Fruit fly (Drosophila melanogaster) whole organism, embryonic: Measurements from ENCODE around the gene CG10194.

ENCODE experiments used
- Adf1 ChIP-seq: fragments of 200-800 bp; sonication (Bioruptor generic); IDR thresholded peaks from 2 replicates; pipeline ENCODE4 v1.3.6; 2022; ENCODE audit warnings: missing biosample characterization, missing genetic modification characterization
- Asciz ChIP-seq: fragments of 200-800 bp; sonication (Bioruptor generic); optimal IDR thresholded peaks from 2 replicates; lab custom pipeline; 2017; ENCODE audit warnings: missing biosample characterization, mild to moderate bottlenecking, missing genetic modification characterization, missing genetic modification reagents
- Atf-2 ChIP-seq: fragments of 200-800 bp; sonication (Bioruptor generic); optimal IDR thresholded peaks from 2 replicates; lab custom pipeline; 2016; ENCODE audit warnings: missing biosample characterization, missing genetic modification characterization
- BEAF-32 ChIP-seq: fragments of 200-800 bp; sonication (Bioruptor generic); optimal IDR thresholded peaks from 3 replicates; lab custom pipeline; 2017; ENCODE audit warnings: missing biosample characterization, missing genetic modification characterization, mild to moderate bottlenecking, moderate library complexity, missing genetic modification reagents
- CG13287 ChIP-seq: fragments of 200-800 bp; sonication (Bioruptor generic); IDR thresholded peaks from 2 replicates; pipeline ENCODE4 v1.3.6; 2022; ENCODE audit warnings: missing biosample characterization, missing genetic modification characterization; ENCODE audit not compliant: partially characterized antibody
- CG13624 ChIP-seq: fragments of 200-800 bp; sonication (Bioruptor generic); optimal IDR thresholded peaks from 2 replicates; lab custom pipeline; 2016; ENCODE audit warnings: missing biosample characterization, missing genetic modification characterization
- CG14441 ChIP-seq: fragments of 200-800 bp; sonication (Bioruptor generic); IDR thresholded peaks from 2 replicates; pipeline ENCODE4 v1.3.6; 2022; ENCODE audit warnings: missing biosample characterization, missing genetic modification characterization
- CG14710 ChIP-seq: fragments of 200-800 bp; sonication (Bioruptor generic); optimal IDR thresholded peaks from 3 replicates; lab custom pipeline; 2019; ENCODE audit warnings: missing biosample characterization, mild to moderate bottlenecking, missing genetic modification characterization, moderate library complexity
- CG15514 ChIP-seq: fragments of 200-800 bp; sonication (Bioruptor generic); optimal IDR thresholded peaks from 3 replicates; lab custom pipeline; 2017; ENCODE audit warnings: missing biosample characterization, missing genetic modification characterization, mild to moderate bottlenecking, moderate library complexity, missing genetic modification reagents
- CG15601 ChIP-seq: fragments of 200-800 bp; sonication (Bioruptor generic); optimal IDR thresholded peaks from 3 replicates; lab custom pipeline; 2019; ENCODE audit warnings: missing biosample characterization, mild to moderate bottlenecking, missing genetic modification characterization, moderate library complexity
- CG16813 ChIP-seq: fragments of 200-800 bp; sonication (Bioruptor generic); IDR thresholded peaks from 3 replicates; pipeline ENCODE4 v1.3.6; 2022; ENCODE audit warnings: missing biosample characterization, missing genetic modification characterization; ENCODE audit not compliant: partially characterized antibody
- CG34422 ChIP-seq: fragments of 200-800 bp; sonication (Bioruptor generic); IDR thresholded peaks from 3 replicates; pipeline ENCODE4 v1.3.6; 2022; ENCODE audit warnings: missing biosample characterization, missing genetic modification characterization
- CG3847 ChIP-seq: fragments of 200-800 bp; sonication (Bioruptor generic); IDR thresholded peaks from 2 replicates; pipeline ENCODE4 v1.3.6; 2022; ENCODE audit warnings: missing biosample characterization, missing genetic modification characterization
- CG42726 ChIP-seq: fragments of 200-800 bp; sonication (Bioruptor generic); IDR thresholded peaks from 2 replicates; pipeline ENCODE4 v1.3.6; 2022; ENCODE audit warnings: missing biosample characterization, missing genetic modification characterization; ENCODE audit not compliant: partially characterized antibody
- CG7963 ChIP-seq: fragments of 200-800 bp; sonication (Bioruptor generic); IDR thresholded peaks from 3 replicates; pipeline ENCODE4 v1.3.6; 2022; ENCODE audit warnings: missing biosample characterization, missing genetic modification characterization; ENCODE audit not compliant: partially characterized antibody
- CG8290 ChIP-seq, 3 experiments: fragments of 200-800 bp; sonication (Bioruptor generic); optimal IDR thresholded peaks; 2 replicates each; lab custom pipeline; 2016 to 2019; ENCODE audit warnings: missing biosample characterization in 3 of 3, missing genetic modification characterization in 3 of 3, mild to moderate bottlenecking in 2 of 3, moderate library complexity in 1 of 3
- CG9797 ChIP-seq: fragments of 200-800 bp; sonication (Bioruptor generic); optimal IDR thresholded peaks from 3 replicates; lab custom pipeline; 2018; ENCODE audit warnings: missing biosample characterization, mild to moderate bottlenecking, missing genetic modification characterization
- Doc3 ChIP-seq: fragments of 200-800 bp; sonication (Bioruptor generic); IDR thresholded peaks from 3 replicates; pipeline ENCODE4 v1.3.6; 2022; ENCODE audit warnings: missing biosample characterization, missing genetic modification characterization; ENCODE audit not compliant: partially characterized antibody
- Dref ChIP-seq: fragments of 200-800 bp; sonication (Bioruptor generic); IDR thresholded peaks from 2 replicates; pipeline ENCODE4 v1.3.6; 2022; ENCODE audit warnings: missing biosample characterization, missing genetic modification characterization
- E2f2 ChIP-seq: fragments of 200-800 bp; sonication (Bioruptor generic); IDR thresholded peaks from 2 replicates; pipeline ENCODE4 v1.3.6; 2022; ENCODE audit warnings: missing biosample characterization, missing genetic modification characterization
- HLH4C ChIP-seq: fragments of 200-800 bp; sonication (Bioruptor generic); IDR thresholded peaks from 3 replicates; pipeline ENCODE4 v1.3.6; 2022; ENCODE audit warnings: missing biosample characterization, missing genetic modification characterization; ENCODE audit not compliant: partially characterized antibody
- HmgZ ChIP-seq: fragments of 200-800 bp; sonication (Bioruptor generic); optimal IDR thresholded peaks from 2 replicates; lab custom pipeline; 2018; ENCODE audit warnings: missing biosample characterization, mild to moderate bottlenecking, missing genetic modification characterization
- MESR4 ChIP-seq: fragments of 200-800 bp; sonication (Bioruptor generic); optimal IDR thresholded peaks from 2 replicates; lab custom pipeline; 2018; ENCODE audit warnings: missing biosample characterization, mild to moderate bottlenecking, missing genetic modification characterization, moderate library complexity
- Med ChIP-seq: fragments of 200-800 bp; sonication (Bioruptor generic); peaks from one replicate; lab custom pipeline; 2016; ENCODE audit warnings: missing biosample characterization, missing genetic modification characterization, mild to moderate bottlenecking, inconsistent platforms, moderate library complexity
- Opbp ChIP-seq: fragments of 200-800 bp; sonication (Bioruptor generic); IDR thresholded peaks from 3 replicates; pipeline ENCODE4 v1.3.6; 2022; ENCODE audit warnings: missing biosample characterization, missing genetic modification characterization; ENCODE audit not compliant: partially characterized antibody
- Sin3A ChIP-seq: fragments of >200 bp; optimal IDR thresholded peaks from 2 replicates; lab custom pipeline; 2018
- Sry-δ ChIP-seq: fragments of 200-800 bp; sonication (Bioruptor generic); optimal IDR thresholded peaks from 2 replicates; lab custom pipeline; 2016; ENCODE audit warnings: missing biosample characterization, missing genetic modification characterization
- abd-A ChIP-seq: fragments of 200-800 bp; sonication (Bioruptor generic); optimal IDR thresholded peaks from 3 replicates; lab custom pipeline; 2019; ENCODE audit warnings: missing biosample characterization, mild to moderate bottlenecking, missing genetic modification characterization, moderate library complexity
- amos ChIP-seq: fragments of 200-800 bp; sonication (Bioruptor generic); IDR thresholded peaks from 2 replicates; pipeline ENCODE4 v1.3.6; 2022; ENCODE audit warnings: missing biosample characterization, missing genetic modification characterization; ENCODE audit not compliant: partially characterized antibody
- aop ChIP-seq: fragments of 200-800 bp; sonication (Bioruptor generic); IDR thresholded peaks from 2 replicates; pipeline ENCODE4 v1.3.6; 2022; ENCODE audit warnings: missing biosample characterization, missing genetic modification characterization
- ato ChIP-seq: fragments of 200-800 bp; sonication (Bioruptor generic); IDR thresholded peaks from 2 replicates; pipeline ENCODE4 v1.3.6; 2022; ENCODE audit warnings: missing biosample characterization, missing genetic modification characterization; ENCODE audit not compliant: partially characterized antibody
- bbx ChIP-seq: fragments of 200-800 bp; sonication (Bioruptor generic); IDR thresholded peaks from 2 replicates; pipeline ENCODE4 v1.3.6; 2022; ENCODE audit warnings: missing biosample characterization, missing genetic modification characterization; ENCODE audit not compliant: partially characterized antibody
- chinmo ChIP-seq: fragments of 200-800 bp; sonication (Bioruptor generic); IDR thresholded peaks from 4 replicates; pipeline ENCODE4 v1.3.6; 2022; ENCODE audit warnings: missing biosample characterization, missing genetic modification characterization; ENCODE audit not compliant: partially characterized antibody
- crp ChIP-seq, 2 experiments: fragments of 200-800 bp; sonication (Bioruptor generic); optimal IDR thresholded peaks; 2 replicates in 1 of 2; 3 replicates in 1 of 2; lab custom pipeline; 2017; ENCODE audit warnings: missing biosample characterization in 2 of 2, missing genetic modification characterization in 2 of 2, mild to moderate bottlenecking in 1 of 2, moderate library complexity in 1 of 2
- exex ChIP-seq: fragments of 200-800 bp; sonication (Bioruptor generic); optimal IDR thresholded peaks from 4 replicates; lab custom pipeline; 2018; ENCODE audit warnings: missing biosample characterization, mild to moderate bottlenecking, missing genetic modification characterization, moderate library complexity
- gem ChIP-seq: fragments of 200-800 bp; sonication (Bioruptor generic); optimal IDR thresholded peaks from 2 replicates; lab custom pipeline; 2019; ENCODE audit warnings: missing biosample characterization, mild to moderate bottlenecking, missing genetic modification characterization, moderate library complexity
- gfzf ChIP-seq: fragments of 200-800 bp; sonication (Bioruptor generic); optimal IDR thresholded peaks from 2 replicates; lab custom pipeline; 2016; ENCODE audit warnings: missing biosample characterization, mild to moderate bottlenecking, missing genetic modification characterization, moderate library complexity
- hb ChIP-seq: fragments of 200-800 bp; sonication (Bioruptor generic); IDR thresholded peaks from 3 replicates; pipeline ENCODE4 v1.3.6; 2022; ENCODE audit warnings: missing biosample characterization, missing genetic modification characterization; ENCODE audit not compliant: partially characterized antibody
- mam ChIP-seq: fragments of 200-800 bp; sonication (Bioruptor generic); optimal IDR thresholded peaks from 3 replicates; lab custom pipeline; 2016; ENCODE audit warnings: missing biosample characterization, missing genetic modification characterization
- nerfin-1 ChIP-seq: fragments of 200-800 bp; sonication (Bioruptor generic); optimal IDR thresholded peaks from 3 replicates; lab custom pipeline; 2019; ENCODE audit warnings: missing biosample characterization, mild to moderate bottlenecking, missing genetic modification characterization, moderate library complexity
- pfk ChIP-seq: fragments of 200-800 bp; sonication (Bioruptor generic); optimal IDR thresholded peaks from 2 replicates; lab custom pipeline; 2018; ENCODE audit warnings: missing biosample characterization, mild to moderate bottlenecking, missing genetic modification characterization, moderate library complexity
- pzg ChIP-seq: fragments of 200-800 bp; sonication (Bioruptor generic); optimal IDR thresholded peaks from 3 replicates; lab custom pipeline; 2018; ENCODE audit warnings: missing biosample characterization, mild to moderate bottlenecking, missing genetic modification characterization, moderate library complexity
- sim ChIP-seq: fragments of 200-800 bp; sonication (Bioruptor generic); IDR thresholded peaks from 2 replicates; pipeline ENCODE4 v1.3.6; 2022; ENCODE audit warnings: missing biosample characterization, missing genetic modification characterization
- slbo ChIP-seq: fragments of 200-800 bp; sonication (Bioruptor generic); IDR thresholded peaks from 2 replicates; pipeline ENCODE4 v1.3.6; 2022; ENCODE audit warnings: missing biosample characterization, missing genetic modification characterization
- tio ChIP-seq: fragments of 200-800 bp; sonication (Bioruptor generic); optimal IDR thresholded peaks from 2 replicates; lab custom pipeline; 2017; ENCODE audit warnings: missing biosample characterization, missing genetic modification characterization, inconsistent platforms
- vnd ChIP-seq: fragments of 200-800 bp; sonication (Bioruptor generic); IDR thresholded peaks from 3 replicates; pipeline ENCODE4 v1.3.6; 2022; ENCODE audit warnings: missing biosample characterization, missing genetic modification characterization; ENCODE audit not compliant: partially characterized antibody
- zen2 ChIP-seq: fragments of 200-800 bp; sonication (Bioruptor generic); IDR thresholded peaks from 3 replicates; pipeline ENCODE4 v1.3.6; 2022; ENCODE audit warnings: missing biosample characterization, missing genetic modification characterization; ENCODE audit not compliant: partially characterized antibody

Gene CG10194

dm6 chr2L:19497983-19498382, 8.1 kb upstream of the CG10194 start, which contains the start of gene Top3alpha (continued):
- peak; percentile 66 for TF ChIP-seq Sry-δ (GFP tag; lab: Kevin White, UChicago)
- no peak for TF ChIP-seq Atf-2 (GFP tag; lab: Kevin White, UChicago)
- TF ChIP-seq HmgZ (tag; lab: Kevin White, UChicago) = peak; percentile 49
- peak; percentile 65 for TF ChIP-seq BEAF-32 (GFP tag; lab: Kevin White, UChicago)
- TF ChIP-seq Med (GFP tag; lab: Kevin White, UChicago) = peak; percentile 59
- TF ChIP-seq MESR4 (GFP tag; lab: Kevin White, UChicago) = peak; percentile 7
- peak; percentile 79 for TF ChIP-seq CG9797 (GFP tag; lab: Kevin White, UChicago)
- TF ChIP-seq CG14710 (tag; lab: Kevin White, UChicago) = peak; percentile 52
- no peak for TF ChIP-seq CG15601 (tag; lab: Kevin White, UChicago)
- TF ChIP-seq pzg = peak; percentile 83
- TF ChIP-seq Adf1 (GFP tag; lab: Robert Waterston, UW) = peak; percentile 32; the same call in 1 of the 2 replicates
- no peak for TF ChIP-seq exex (tag; lab: Kevin White, UChicago)
- TF ChIP-seq Dref (GFP tag; lab: Robert Waterston, UW) = peak; percentile 95
- TF ChIP-seq zen2 (GFP tag; lab: Robert Waterston, UW) = peak; percentile 70
- TF ChIP-seq nerfin-1 (tag; lab: Kevin White, UChicago) = peak; percentile 14
- peak; percentile 81 for TF ChIP-seq HLH4C
- TF ChIP-seq ato (GFP tag; lab: Robert Waterston, UW) = peak; percentile 38; the same call in 1 of the 2 replicates
- peak; percentile 99 for TF ChIP-seq E2f2
- no peak for TF ChIP-seq aop
- TF ChIP-seq mam = no peak
- TF ChIP-seq CG42726 = peak; percentile 14; the same call in 1 of the 2 replicates
- TF ChIP-seq CG34422 (GFP tag; lab: Robert Waterston, UW) = no peak
- peak; percentile 58 for TF ChIP-seq CG15514
- peak; percentile 75 for TF ChIP-seq Opbp (GFP tag; lab: Robert Waterston, UW)
- TF ChIP-seq CG14441 (GFP tag; lab: Robert Waterston, UW) = no peak
- peak; percentile 67; the same call in 1 of the 2 replicates for TF ChIP-seq amos
- peak; percentile 64 for TF ChIP-seq CG16813 (GFP tag; lab: Robert Waterston, UW)
- TF ChIP-seq sim = no peak
- peak; percentile 71; the same call in 2 of the 3 replicates for TF ChIP-seq hb (GFP tag; lab: Robert Waterston, UW)
- TF ChIP-seq pfk (GFP tag; lab: Kevin White, UChicago) = no peak
- no peak for TF ChIP-seq tio (GFP tag; lab: Kevin White, UChicago)
- peak; percentile 78; the same call in 1 of the 2 replicates for TF ChIP-seq bbx (GFP tag; lab: Robert Waterston, UW)
- peak; percentile 72 for TF ChIP-seq gfzf (GFP tag; lab: Kevin White, UChicago)
- peak; percentile 35; the same call in 1 of the 2 replicates for TF ChIP-seq CG3847 (GFP tag; lab: Robert Waterston, UW)
- TF ChIP-seq CG7963 = peak; percentile 70
- no peak for TF ChIP-seq Asciz (GFP tag; lab: Kevin White, UChicago)
- TF ChIP-seq slbo (GFP tag; lab: Robert Waterston, UW) = no peak
- TF ChIP-seq CG8290 (GFP tag; optimal IDR thresholded peaks at IDR 0.05; lab: Kevin White, UChicago) = no peak
- TF ChIP-seq CG8290 (tag; optimal IDR thresholded peaks at IDR 0.05; lab: Kevin White, UChicago) = no peak
- peak; percentile 58 for TF ChIP-seq Doc3 (GFP tag; lab: Robert Waterston, UW)
- TF ChIP-seq gem = no peak
- peak; percentile 48 for TF ChIP-seq vnd (GFP tag; lab: Robert Waterston, UW)
- peak; percentile 3 to 80 for TF ChIP-seq crp (GFP tag; optimal IDR thresholded peaks at IDR 0.05; lab: Kevin White, UChicago)
- peak; percentile 48 for TF ChIP-seq Sin3A (lab: Kevin White, UChicago)
- 0 out of 4 replicates have a peak, but pooled peaks have one; percentile 10 for TF ChIP-seq chinmo (GFP tag; lab: Robert Waterston, UW)
- peak; percentile 30 for TF ChIP-seq CG13624 (GFP tag; lab: Kevin White, UChicago)
- TF ChIP-seq abd-A = no peak
- TF ChIP-seq CG13287 (GFP tag; lab: Robert Waterston, UW) = peak; percentile 84
